Fruit fly (Drosophila melanogaster) whole organism, embryonic: ENCODE data around the gene Phs.

ENCODE experiments used
- CG10274 ChIP-seq: fragments of 200-800 bp; sonication (Bioruptor generic); optimal IDR thresholded peaks from 3 replicates; lab custom pipeline; 2017; ENCODE audit warnings: missing biosample characterization, mild to moderate bottlenecking, missing genetic modification characterization
- CG11504 ChIP-seq: fragments of 200-800 bp; sonication (Bioruptor generic); optimal IDR thresholded peaks from 3 replicates; lab custom pipeline; 2019; ENCODE audit warnings: missing biosample characterization, mild to moderate bottlenecking, missing genetic modification characterization, moderate library complexity
- CG12155 ChIP-seq: fragments of 200-800 bp; sonication (Bioruptor generic); optimal IDR thresholded peaks from 3 replicates; lab custom pipeline; 2016; ENCODE audit warnings: missing biosample characterization, missing genetic modification characterization
- CG13287 ChIP-seq: fragments of 200-800 bp; sonication (Bioruptor generic); IDR thresholded peaks from 2 replicates; pipeline ENCODE4 v1.3.6; 2022; ENCODE audit warnings: missing biosample characterization, missing genetic modification characterization; ENCODE audit not compliant: partially characterized antibody
- CG13424 ChIP-seq: fragments of 200-800 bp; sonication (Bioruptor generic); optimal IDR thresholded peaks from 2 replicates; lab custom pipeline; 2019; ENCODE audit warnings: missing biosample characterization, mild to moderate bottlenecking, missing genetic modification characterization, moderate library complexity
- CG14050 ChIP-seq: fragments of 200-800 bp; sonication (Bioruptor generic); IDR thresholded peaks from 3 replicates; pipeline ENCODE4 v1.3.6; 2022; ENCODE audit warnings: missing biosample characterization, missing genetic modification characterization
- CG15479 ChIP-seq: fragments of 200-800 bp; sonication (Bioruptor generic); optimal IDR thresholded peaks from 3 replicates; lab custom pipeline; 2019; ENCODE audit warnings: missing biosample characterization, mild to moderate bottlenecking, missing genetic modification characterization, moderate library complexity
- CG16863 ChIP-seq: fragments of 200-800 bp; sonication (Bioruptor generic); optimal IDR thresholded peaks from 3 replicates; lab custom pipeline; 2016; ENCODE audit warnings: missing biosample characterization, missing genetic modification characterization
- CG17912 ChIP-seq: fragments of 200-800 bp; sonication (Bioruptor generic); optimal IDR thresholded peaks from 2 replicates; lab custom pipeline; 2018; ENCODE audit warnings: missing biosample characterization, mild to moderate bottlenecking, missing genetic modification characterization
- CG18476 ChIP-seq: fragments of 200-800 bp; sonication (Bioruptor generic); optimal IDR thresholded peaks from 2 replicates; lab custom pipeline; 2016; ENCODE audit warnings: missing biosample characterization, mild to moderate bottlenecking, missing genetic modification characterization
- CG2199 ChIP-seq: fragments of 200-800 bp; sonication (Bioruptor generic); IDR thresholded peaks from 3 replicates; pipeline ENCODE4 v1.3.6; 2022; ENCODE audit warnings: missing biosample characterization, missing genetic modification characterization
- CG3065 ChIP-seq: fragments of 200-800 bp; sonication (Bioruptor generic); optimal IDR thresholded peaks from 2 replicates; lab custom pipeline; 2016; ENCODE audit warnings: missing biosample characterization, missing genetic modification characterization
- CG31388 ChIP-seq: fragments of 200-800 bp; sonication (Bioruptor generic); optimal IDR thresholded peaks from 2 replicates; lab custom pipeline; 2016; ENCODE audit warnings: missing biosample characterization, missing genetic modification characterization
- CG3995 ChIP-seq: fragments of 200-800 bp; sonication (Bioruptor generic); optimal IDR thresholded peaks from 3 replicates; lab custom pipeline; 2016; ENCODE audit warnings: missing biosample characterization, missing genetic modification characterization
- CG4328 ChIP-seq: fragments of 200-800 bp; sonication (Bioruptor generic); optimal IDR thresholded peaks from 3 replicates; lab custom pipeline; 2017; ENCODE audit warnings: missing biosample characterization, missing genetic modification reagents, missing genetic modification characterization
- CG4360 ChIP-seq: fragments of 200-800 bp; sonication (Bioruptor generic); IDR thresholded peaks from 2 replicates; pipeline ENCODE4 v1.3.6; 2022; ENCODE audit warnings: missing biosample characterization, missing genetic modification characterization
- CG6765 ChIP-seq: fragments of 200-800 bp; sonication (Bioruptor generic); optimal IDR thresholded peaks from 3 replicates; lab custom pipeline; 2017; ENCODE audit warnings: missing biosample characterization, mild to moderate bottlenecking, missing genetic modification characterization
- CG6854 ChIP-seq: fragments of 200-800 bp; sonication (Bioruptor generic); optimal IDR thresholded peaks from 3 replicates; lab custom pipeline; 2017; ENCODE audit warnings: missing biosample characterization, mild to moderate bottlenecking, missing genetic modification characterization
- CG7372 ChIP-seq: fragments of 200-800 bp; sonication (Bioruptor generic); IDR thresholded peaks from 2 replicates; pipeline ENCODE4 v1.3.6; 2022; ENCODE audit warnings: missing biosample characterization, missing genetic modification characterization
- D ChIP-seq, 2 experiments: fragments of 200-800 bp in 1 of 2; fragments of >200 bp in 1 of 2; sonication (Bioruptor generic) in 1 of 2; optimal IDR thresholded peaks; 2 replicates in 1 of 2; 3 replicates in 1 of 2; lab custom pipeline; 2017; ENCODE audit warnings: mild to moderate bottlenecking in 1 of 2, missing biosample characterization in 1 of 2, missing genetic modification characterization in 1 of 2, missing genetic modification reagents in 1 of 2
- Eip74EF ChIP-seq, 2 experiments: fragments of 200-800 bp in 1 of 2; fragments of >200 bp in 1 of 2; sonication (Bioruptor generic) in 1 of 2; optimal IDR thresholded peaks; 2 replicates each; lab custom pipeline; 2017 to 2019; ENCODE audit warnings: missing biosample characterization in 2 of 2, missing genetic modification characterization in 2 of 2, mild to moderate bottlenecking in 1 of 2, moderate library complexity in 1 of 2
- Elba2 ChIP-seq: fragments of 200-800 bp; sonication (Bioruptor generic); optimal IDR thresholded peaks from 3 replicates; lab custom pipeline; 2016; ENCODE audit warnings: missing biosample characterization, missing genetic modification characterization
- Hand ChIP-seq: fragments of 200-800 bp; sonication (Bioruptor generic); optimal IDR thresholded peaks from 2 replicates; lab custom pipeline; 2017; ENCODE audit warnings: mild to moderate bottlenecking, missing biosample characterization, missing genetic modification reagents, missing genetic modification characterization
- Hmr ChIP-seq: fragments of 200-800 bp; sonication (Bioruptor generic); optimal IDR thresholded peaks from 3 replicates; lab custom pipeline; 2017; ENCODE audit warnings: mild to moderate bottlenecking, missing biosample characterization, missing genetic modification reagents, missing genetic modification characterization
- Hr78 ChIP-seq, 2 experiments: fragments of 200-800 bp in 1 of 2; fragments of >200 bp in 1 of 2; sonication (Bioruptor generic) in 1 of 2; optimal IDR thresholded peaks; 2 replicates each; lab custom pipeline; 2017 to 2019; ENCODE audit warnings: missing biosample characterization in 2 of 2, missing genetic modification characterization in 2 of 2, mild to moderate bottlenecking in 1 of 2, moderate library complexity in 1 of 2
- Lpt ChIP-seq: fragments of >200 bp; optimal IDR thresholded peaks from 2 replicates; lab custom pipeline; 2018; ENCODE audit warnings: missing biosample characterization, missing genetic modification characterization
- MESR4 ChIP-seq: fragments of 200-800 bp; sonication (Bioruptor generic); optimal IDR thresholded peaks from 2 replicates; lab custom pipeline; 2018; ENCODE audit warnings: missing biosample characterization, mild to moderate bottlenecking, missing genetic modification characterization, moderate library complexity
- Pdp1 ChIP-seq, 2 experiments: fragments of 200-800 bp; sonication (Bioruptor generic); optimal IDR thresholded peaks; 3 replicates each; lab custom pipeline; 2016; ENCODE audit warnings: missing biosample characterization in 2 of 2, missing genetic modification characterization in 2 of 2, mild to moderate bottlenecking in 1 of 2, moderate library complexity in 1 of 2
- Sin3A ChIP-seq: fragments of >200 bp; optimal IDR thresholded peaks from 2 replicates; lab custom pipeline; 2018
- Trl ChIP-seq, 3 experiments: fragments of >200 bp in 2 of 3; fragments of 200-800 bp in 1 of 3; sonication (Bioruptor generic) in 1 of 3; optimal IDR thresholded peaks; 2 replicates in 1 of 3; 3 replicates in 2 of 3; lab custom pipeline; 2016 to 2017; ENCODE audit warnings: missing biosample characterization in 1 of 3, missing genetic modification characterization in 1 of 3
- ac ChIP-seq: fragments of 200-800 bp; sonication (Bioruptor generic); optimal IDR thresholded peaks from 3 replicates; lab custom pipeline; 2017; ENCODE audit warnings: missing biosample characterization, mild to moderate bottlenecking, missing genetic modification characterization
- crol ChIP-seq: fragments of 200-800 bp; sonication (Bioruptor generic); IDR thresholded peaks from 2 replicates; pipeline ENCODE4 v1.3.6; 2022; ENCODE audit warnings: missing biosample characterization, missing genetic modification characterization
- crp ChIP-seq, 2 experiments: fragments of 200-800 bp; sonication (Bioruptor generic); optimal IDR thresholded peaks; 2 replicates in 1 of 2; 3 replicates in 1 of 2; lab custom pipeline; 2017; ENCODE audit warnings: missing biosample characterization in 2 of 2, missing genetic modification characterization in 2 of 2, mild to moderate bottlenecking in 1 of 2, moderate library complexity in 1 of 2
- cwo ChIP-seq: fragments of 200-800 bp; sonication (Bioruptor generic); optimal IDR thresholded peaks from 3 replicates; lab custom pipeline; 2017; ENCODE audit warnings: missing biosample characterization, missing genetic modification characterization, mild to moderate bottlenecking, moderate library complexity, missing genetic modification reagents
- exex ChIP-seq: fragments of 200-800 bp; sonication (Bioruptor generic); optimal IDR thresholded peaks from 4 replicates; lab custom pipeline; 2018; ENCODE audit warnings: missing biosample characterization, mild to moderate bottlenecking, missing genetic modification characterization, moderate library complexity
- gsb-n ChIP-seq: fragments of 200-800 bp; sonication (Bioruptor generic); optimal IDR thresholded peaks from 3 replicates; lab custom pipeline; 2018; ENCODE audit warnings: missing biosample characterization, mild to moderate bottlenecking, missing genetic modification characterization
- lilli ChIP-seq: fragments of 200-800 bp; sonication (Bioruptor generic); optimal IDR thresholded peaks from 3 replicates; lab custom pipeline; 2016; ENCODE audit warnings: missing biosample characterization, missing genetic modification characterization
- nom ChIP-seq: fragments of 200-800 bp; sonication (Bioruptor generic); optimal IDR thresholded peaks from 2 replicates; lab custom pipeline; 2017; ENCODE audit warnings: missing biosample characterization, missing genetic modification characterization, mild to moderate bottlenecking, moderate library complexity, missing genetic modification reagents
- org-1 ChIP-seq: fragments of 200-800 bp; sonication (Bioruptor generic); optimal IDR thresholded peaks from 2 replicates; lab custom pipeline; 2017; ENCODE audit warnings: missing biosample characterization, missing genetic modification characterization
- otp ChIP-seq: fragments of 200-800 bp; sonication (Bioruptor generic); IDR thresholded peaks from 3 replicates; pipeline ENCODE4, ENCODE4 v1.3.6; 2022; ENCODE audit warnings: missing biosample characterization, missing genetic modification characterization
- pb ChIP-seq: fragments of 200-800 bp; sonication (Bioruptor generic); optimal IDR thresholded peaks from 3 replicates; lab custom pipeline; 2016; ENCODE audit warnings: missing biosample characterization, missing genetic modification characterization
- peb ChIP-seq: fragments of 200-800 bp; sonication (Bioruptor generic); IDR thresholded peaks from 2 replicates; pipeline ENCODE4 v1.3.6; 2022; ENCODE audit warnings: missing biosample characterization, missing genetic modification characterization
- pfk ChIP-seq: fragments of 200-800 bp; sonication (Bioruptor generic); optimal IDR thresholded peaks from 2 replicates; lab custom pipeline; 2018; ENCODE audit warnings: missing biosample characterization, mild to moderate bottlenecking, missing genetic modification characterization, moderate library complexity
- unc-4 ChIP-seq: fragments of 200-800 bp; sonication (Bioruptor generic); IDR thresholded peaks from 2 replicates; pipeline ENCODE4 v1.3.6; 2022; ENCODE audit warnings: missing biosample characterization, missing genetic modification characterization; ENCODE audit not compliant: partially characterized antibody
- usp ChIP-seq: fragments of >200 bp; optimal IDR thresholded peaks from 2 replicates; lab custom pipeline; 2017; ENCODE audit warnings: missing biosample characterization, missing genetic modification characterization
- zen ChIP-seq: fragments of 200-800 bp; sonication (Bioruptor generic); optimal IDR thresholded peaks from 3 replicates; lab custom pipeline; 2018; ENCODE audit warnings: missing biosample characterization, mild to moderate bottlenecking, missing genetic modification characterization, moderate library complexity

Gene Phs

dm6 chr3L:15593399-15593798 lies 26.3 kb upstream of the Phs start (continued):
- TF ChIP-seq ac (peak; percentile 17), CG7372 (GFP tag; lab: Robert Waterston, UW) (no peak), pfk (GFP tag; lab: Kevin White, UChicago) (no peak), CG31388 (GFP tag; lab: Kevin White, UChicago) (no peak), Eip74EF (GFP tag; optimal IDR thresholded peaks at IDR 0.05; lab: Kevin White, UChicago) (no peak), otp (GFP tag; lab: Robert Waterston, UW) (no peak), CG13424 (no peak), CG18476 (GFP tag; lab: Kevin White, UChicago) (no peak), CG4328 (GFP tag; lab: Kevin White, UChicago) (no peak), Hand (GFP tag; lab: Kevin White, UChicago) (no peak), Lpt (GFP tag; lab: Kevin White, UChicago) (no peak), CG17912 (GFP tag; lab: Kevin White, UChicago) (no peak), Trl (optimal IDR thresholded peaks at IDR 0.05; lab: Kevin White, UChicago) (peak; percentile 13 to 39), Trl (GFP tag; optimal IDR thresholded peaks at IDR 0.05; lab: Kevin White, UChicago) (no peak)
- TF ChIP-seq, all 482 proteins: peak for 5

dm6 chr3L:15594093-15594653 lies 25.5 kb upstream of the Phs start:
- TF ChIP-seq D (optimal IDR thresholded peaks at IDR 0.05; lab: Kevin White, UChicago), result peak; percentile 82
- TF ChIP-seq D (GFP tag; optimal IDR thresholded peaks at IDR 0.05; lab: Kevin White, UChicago), result no peak
- no peak for TF ChIP-seq CG6854
- peak; percentile 59 for TF ChIP-seq crol (GFP tag; lab: Robert Waterston, UW)
- TF ChIP-seq CG4360, result peak; percentile 54; the same call in 1 of the 2 replicates
- TF ChIP-seq org-1, result no peak
- no peak for TF ChIP-seq pb (GFP tag; lab: Kevin White, UChicago)
- no peak for TF ChIP-seq CG10274 (GFP tag; lab: Kevin White, UChicago)
- peak; percentile 3 for TF ChIP-seq nom
- TF ChIP-seq CG15479 (GFP tag; lab: Kevin White, UChicago), result peak; percentile 92
- TF ChIP-seq CG2199 (GFP tag; lab: Robert Waterston, UW), result 0 out of 3 replicates have a peak, but pooled peaks have one; percentile 37
- TF ChIP-seq zen (tag; lab: Kevin White, UChicago), result peak; percentile 31
- no peak for TF ChIP-seq CG12155 (GFP tag; lab: Kevin White, UChicago)

- TF ChIP-seq CG13287 (GFP tag; lab: Robert Waterston, UW) (no peak), usp (no peak), CG6765 (GFP tag; lab: Kevin White, UChicago) (no peak), Elba2 (GFP tag; lab: Kevin White, UChicago) (no peak), lilli (GFP tag; lab: Kevin White, UChicago) (no peak), unc-4 (GFP tag; lab: Robert Waterston, UW) (no peak), Hmr (peak; percentile 18), CG3065 (GFP tag; lab: Kevin White, UChicago) (no peak), MESR4 (GFP tag; lab: Kevin White, UChicago) (no peak), CG16863 (GFP tag; lab: Kevin White, UChicago) (peak; percentile 15), cwo (no peak), crp (GFP tag; optimal IDR thresholded peaks at IDR 0.05; lab: Kevin White, UChicago) (no peak), gsb-n (no peak), CG14050 (GFP tag; lab: Robert Waterston, UW) (0 out of 3 replicates have a peak, but pooled peaks have one; percentile 27), Pdp1 (GFP tag; optimal IDR thresholded peaks at IDR 0.05; lab: Kevin White, UChicago) (peak in 1 of 2 experiments; percentile 35), Hr78 (GFP tag; optimal IDR thresholded peaks at IDR 0.05; lab: Kevin White, UChicago) (peak in 1 of 2 experiments; percentile 17), exex (tag; lab: Kevin White, UChicago) (no peak), CG3995 (GFP tag; lab: Kevin White, UChicago) (no peak), Sin3A (lab: Kevin White, UChicago) (no peak), CG11504 (tag; lab: Kevin White, UChicago) (peak; percentile 24), peb (GFP tag; lab: Robert Waterston, UW) (no peak), CG15479 (GFP tag; lab: Kevin White, UChicago) (peak; percentile 63)
Observed at dm6 chr3L:15595175-15595724, 24.5 kb upstream of the Phs start.
